Worm (Caenorhabditis elegans) whole organism, L3 larva: ENCODE measurements around the gene Y39A3B.7.
A peak's percentile ranks its signal among the peaks of the same experiment; 100 is the strongest.

Experiments used
- R02D3.7 ChIP-seq: fragments of 150-350 bp; optimal IDR thresholded peaks from 2 replicates; lab custom pipeline; 2014; ENCODE audit warnings: missing biosample characterization, missing genetic modification characterization
- ZK546.5 ChIP-seq: sonication (generic microtip); optimal IDR thresholded peaks from 2 replicates; lab custom pipeline; 2017; ENCODE audit warnings: missing biosample characterization, missing genetic modification characterization
- aly-2 ChIP-seq: fragments of 150-350 bp; optimal IDR thresholded peaks from 2 replicates; lab custom pipeline; 2014; ENCODE audit warnings: missing biosample characterization, missing genetic modification characterization
- ama-1 ChIP-seq: fragments of 150-350 bp; optimal IDR thresholded peaks from 2 replicates; lab custom pipeline; 2018
- ceh-28 ChIP-seq: fragments of 150-350 bp; optimal IDR thresholded peaks from 2 replicates; lab custom pipeline; 2014; ENCODE audit warnings: missing biosample characterization, missing genetic modification reagents, missing genetic modification characterization
- ceh-82 ChIP-seq: fragments of 150-350 bp; optimal IDR thresholded peaks from 2 replicates; lab custom pipeline; 2014; ENCODE audit warnings: missing biosample characterization, missing genetic modification characterization
- ceh-9 ChIP-seq: sonication (generic microtip); optimal IDR thresholded peaks from 2 replicates; lab custom pipeline; 2018; ENCODE audit warnings: missing biosample characterization, missing genetic modification characterization
- daf-12 ChIP-seq: fragments of 150-350 bp; optimal IDR thresholded peaks from 2 replicates; lab custom pipeline; 2014; ENCODE audit warnings: missing biosample characterization, missing genetic modification reagents, missing genetic modification characterization
- egl-5 ChIP-seq: fragments of 150-350 bp; optimal IDR thresholded peaks from 2 replicates; lab custom pipeline; 2017; ENCODE audit warnings: missing biosample characterization, missing genetic modification reagents, missing genetic modification characterization, inconsistent platforms
- elt-2 ChIP-seq: sonication (generic microtip); optimal IDR thresholded peaks from 2 replicates; lab custom pipeline; 2016; ENCODE audit warnings: missing genetic modification reagents, mild to moderate bottlenecking, missing genetic modification characterization, missing compliant biosample characterization
- elt-3 ChIP-seq, 3 experiments: fragments of 150-350 bp in 1 of 3; sonication (generic microtip) in 2 of 3; optimal IDR thresholded peaks; 2 replicates in 2 of 3; 4 replicates in 1 of 3; lab custom pipeline; 2014 to 2017; ENCODE audit warnings: missing biosample characterization in 3 of 3, missing genetic modification characterization in 3 of 3
- fkh-2 ChIP-seq: fragments of 150-350 bp; optimal IDR thresholded peaks from 2 replicates; lab custom pipeline; 2014; ENCODE audit warnings: missing biosample characterization, missing genetic modification reagents, missing genetic modification characterization
- fos-1 ChIP-seq: fragments of 150-350 bp; optimal IDR thresholded peaks from 2 replicates; lab custom pipeline; 2014; ENCODE audit warnings: missing biosample characterization, missing genetic modification characterization
- hmg-11 ChIP-seq: sonication (generic microtip); optimal IDR thresholded peaks from 2 replicates; lab custom pipeline; 2016; ENCODE audit warnings: missing genetic modification characterization, missing compliant biosample characterization
- jun-1 ChIP-seq: fragments of 150-350 bp; optimal IDR thresholded peaks from 2 replicates; lab custom pipeline; 2014; ENCODE audit warnings: missing biosample characterization, missing genetic modification reagents, missing genetic modification characterization
- lin-39 ChIP-seq: fragments of 150-350 bp; optimal IDR thresholded peaks from 2 replicates; lab custom pipeline; 2018; ENCODE audit warnings: missing biosample characterization, missing genetic modification reagents, missing genetic modification characterization
- lsy-12 ChIP-seq: sonication (generic microtip); optimal IDR thresholded peaks from 2 replicates; lab custom pipeline; 2016; ENCODE audit warnings: mild to moderate bottlenecking, missing genetic modification characterization, missing compliant biosample characterization
- mdl-1 ChIP-seq: fragments of 150-350 bp; optimal IDR thresholded peaks from 2 replicates; lab custom pipeline; 2014; ENCODE audit warnings: missing biosample characterization, missing genetic modification characterization
- mml-1 ChIP-seq: fragments of 150-350 bp; sonication (generic microtip); optimal IDR thresholded peaks from 3 replicates; lab custom pipeline; 2014; ENCODE audit warnings: missing biosample characterization, missing genetic modification characterization
- nfya-1 ChIP-seq: sonication (generic microtip); optimal IDR thresholded peaks from 2 replicates; lab custom pipeline; 2017; ENCODE audit warnings: missing genetic modification characterization, mild to moderate bottlenecking, missing compliant biosample characterization, antibody characterized with exemption, moderate library complexity; ENCODE audit not compliant: insufficient read depth
- nhr-11 ChIP-seq: fragments of 150-350 bp; optimal IDR thresholded peaks from 2 replicates; lab custom pipeline; 2014; ENCODE audit warnings: missing biosample characterization, missing genetic modification characterization
- nhr-12 ChIP-seq: fragments of 150-350 bp; optimal IDR thresholded peaks from 2 replicates; lab custom pipeline; 2014; ENCODE audit warnings: missing biosample characterization, missing genetic modification characterization
- nhr-25 ChIP-seq: sonication (generic microtip); optimal IDR thresholded peaks from 2 replicates; lab custom pipeline; 2017; ENCODE audit warnings: missing biosample characterization, missing genetic modification characterization
- nhr-28 ChIP-seq: fragments of 150-350 bp; optimal IDR thresholded peaks from 2 replicates; lab custom pipeline; 2014; ENCODE audit warnings: missing biosample characterization, missing genetic modification characterization
- nhr-43 ChIP-seq: sonication (generic microtip); optimal IDR thresholded peaks from 2 replicates; lab custom pipeline; 2016; ENCODE audit warnings: mild to moderate bottlenecking, missing genetic modification characterization, missing compliant biosample characterization; ENCODE audit not compliant: poor library complexity, severe bottlenecking
- nhr-77 ChIP-seq: fragments of 150-350 bp; optimal IDR thresholded peaks from 2 replicates; lab custom pipeline; 2014; ENCODE audit warnings: missing biosample characterization, missing genetic modification characterization
- pha-4 ChIP-seq: fragments of 150-350 bp; optimal IDR thresholded peaks from 2 replicates; lab custom pipeline; 2014; ENCODE audit warnings: missing biosample characterization, missing genetic modification reagents, missing genetic modification characterization
- pqm-1 ChIP-seq: fragments of 150-350 bp; optimal IDR thresholded peaks from 2 replicates; lab custom pipeline; 2017; ENCODE audit warnings: missing biosample characterization, missing genetic modification characterization, inconsistent platforms
- sea-2 ChIP-seq: fragments of 150-350 bp; sonication (generic microtip); optimal IDR thresholded peaks from 4 replicates; lab custom pipeline; 2014; ENCODE audit warnings: missing biosample characterization, missing genetic modification reagents, missing genetic modification characterization
- skn-1 ChIP-seq: fragments of 150-350 bp; optimal IDR thresholded peaks from 2 replicates; lab custom pipeline; 2014; ENCODE audit warnings: missing biosample characterization, missing genetic modification characterization
- snpc-4 ChIP-seq: fragments of 150-350 bp; optimal IDR thresholded peaks from 2 replicates; lab custom pipeline; 2014; ENCODE audit warnings: missing biosample characterization, missing genetic modification characterization
- tbx-2 ChIP-seq: sonication (generic microtip); optimal IDR thresholded peaks from 2 replicates; lab custom pipeline; 2016; ENCODE audit warnings: mild to moderate bottlenecking, missing genetic modification characterization, missing compliant biosample characterization
- unc-39 ChIP-seq: sonication (generic microtip); optimal IDR thresholded peaks from 4 replicates; lab custom pipeline; 2017; ENCODE audit warnings: missing biosample characterization, missing genetic modification characterization
- unc-62 ChIP-seq: fragments of 150-350 bp; sonication (generic microtip); optimal IDR thresholded peaks from 4 replicates; lab custom pipeline; 2014; ENCODE audit warnings: missing biosample characterization, missing genetic modification reagents, missing genetic modification characterization
- ztf-4 ChIP-seq: fragments of 150-350 bp; optimal IDR thresholded peaks from 2 replicates; lab custom pipeline; 2014; ENCODE audit warnings: missing biosample characterization, missing genetic modification characterization

The Y39A3B.7 gene

DNA sequence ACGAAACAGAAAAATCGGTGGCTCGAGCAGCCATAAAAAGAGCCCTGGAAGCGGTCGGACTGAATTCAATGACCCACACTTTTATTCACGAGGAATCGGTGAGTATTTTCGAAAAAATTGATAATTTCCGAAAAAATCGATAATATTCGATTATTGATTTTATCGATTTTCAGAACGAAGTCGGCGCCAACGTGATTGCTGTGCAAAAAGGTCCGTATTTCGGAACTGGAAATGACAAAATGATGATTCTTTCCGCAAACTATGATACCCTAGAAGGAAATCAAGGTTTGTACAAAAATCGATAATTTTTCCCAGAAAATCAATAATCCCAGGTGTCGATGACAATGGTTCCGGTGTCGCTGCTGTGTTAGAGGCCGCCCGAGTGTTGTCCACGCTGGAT, 22.2 kb upstream of the Y39A3B.7 start:
- TF ChIP-seq nhr-43 (tag; lab: Kevin White, UChicago) (no peak), ceh-28 (tag; lab: Kevin White, UChicago) (peak; percentile 80)

DNA sequence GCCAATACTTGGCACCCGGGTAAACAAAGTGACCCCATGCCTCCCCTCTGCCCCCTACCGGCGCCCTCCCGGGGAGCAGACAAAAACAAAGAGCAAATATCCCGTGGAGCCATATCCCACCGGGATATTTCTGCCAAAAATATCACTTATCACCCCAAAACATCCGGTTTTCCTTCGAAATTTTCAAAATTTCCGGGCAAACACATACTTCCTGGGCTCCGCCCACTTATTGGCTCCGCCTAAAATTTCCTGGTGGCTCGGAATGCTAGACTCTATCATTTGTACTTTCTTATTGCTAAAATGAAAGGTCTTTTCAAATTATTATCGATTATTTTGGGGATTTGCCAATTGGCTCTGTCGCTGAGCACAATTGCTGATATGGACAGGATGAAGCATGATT, 21.0 kb upstream of the Y39A3B.7 start, which contains the start of gene Y39A3B.1:
Y39A3B.1 (plus strand) TSS at position 301 of the 400 bp plus-strand sequence.
- TF ChIP-seq snpc-4 (no peak), ceh-9 (tag; lab: Kevin White, UChicago) (no peak), sea-2 (GFP tag; lab: Kevin White, UChicago) (no peak), jun-1 (no peak), nfya-1 (tag; lab: Kevin White, UChicago) (no peak), pha-4 (no peak), nhr-77 (tag; lab: Kevin White, UChicago) (no peak)
- TF ChIP-seq, all 47 proteins: peak for 0

DNA sequence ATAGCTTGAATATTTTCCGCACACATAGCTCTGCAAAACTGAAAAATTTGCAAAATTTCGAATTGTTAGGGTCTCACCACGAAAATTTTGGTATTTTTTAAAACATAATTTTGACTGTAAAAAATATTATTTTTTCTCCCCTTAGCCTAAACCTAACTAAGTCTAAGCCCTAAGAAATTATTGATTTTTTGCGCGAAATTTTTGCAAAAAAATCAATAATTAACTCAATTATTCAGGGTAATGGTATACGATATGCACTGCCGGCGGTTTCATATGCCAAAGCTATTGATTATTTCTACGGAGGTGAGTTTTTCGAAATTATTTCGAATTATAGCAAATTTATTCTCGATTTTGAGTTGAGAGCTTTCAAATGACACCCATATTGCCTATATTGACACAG, 16.4 kb upstream of the Y39A3B.7 start:
- TF ChIP-seq ceh-28 (tag; lab: Kevin White, UChicago) (peak; percentile 72), ztf-4 (tag; lab: Kevin White, UChicago) (no peak)
- TF ChIP-seq, all 47 proteins: peak for 1

DNA sequence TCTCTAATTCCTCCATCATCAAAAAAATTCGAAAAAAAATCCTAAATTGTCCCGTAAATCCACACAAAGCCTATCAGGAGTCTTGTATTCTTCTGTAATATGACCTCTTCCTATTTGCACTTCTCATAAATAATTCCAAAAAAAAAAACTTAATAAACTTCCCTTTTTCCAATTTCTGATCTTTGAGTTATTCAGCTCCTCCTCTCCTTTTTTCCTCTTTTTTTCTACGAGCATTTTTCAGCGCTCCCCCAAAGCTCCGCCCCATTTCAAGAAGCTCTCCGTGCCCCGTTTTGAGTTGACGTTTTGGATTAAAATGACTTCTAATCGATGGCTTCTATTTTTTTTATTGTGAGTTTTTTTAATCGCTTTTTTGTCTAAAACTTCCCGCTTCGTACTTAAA, 12.8 kb upstream of the Y39A3B.7 start, which contains the start of gene lgc-42:
lgc-42 (plus strand) TSS at position 301 of the 400 bp plus-strand sequence.
- no peak for TF ChIP-seq ama-1 (lab: Kevin White, UChicago)
- TF ChIP-seq elt-3 (tag; optimal IDR thresholded peaks at IDR 0.05; lab: Kevin White, UChicago): no peak
- TF ChIP-seq ztf-4 (tag; lab: Kevin White, UChicago): no peak
- TF ChIP-seq hmg-11 (tag; lab: Kevin White, UChicago): no peak
- no peak for TF ChIP-seq nhr-11 (tag; lab: Kevin White, UChicago)
- TF ChIP-seq mdl-1 (tag; lab: Kevin White, UChicago): no peak
- no peak for TF ChIP-seq aly-2 (tag; lab: Kevin White, UChicago)
- no peak for TF ChIP-seq tbx-2 (tag; lab: Kevin White, UChicago)
- TF ChIP-seq pqm-1 (tag; lab: Kevin White, UChicago): no peak
- no peak for TF ChIP-seq ceh-28 (tag; lab: Kevin White, UChicago)

DNA sequence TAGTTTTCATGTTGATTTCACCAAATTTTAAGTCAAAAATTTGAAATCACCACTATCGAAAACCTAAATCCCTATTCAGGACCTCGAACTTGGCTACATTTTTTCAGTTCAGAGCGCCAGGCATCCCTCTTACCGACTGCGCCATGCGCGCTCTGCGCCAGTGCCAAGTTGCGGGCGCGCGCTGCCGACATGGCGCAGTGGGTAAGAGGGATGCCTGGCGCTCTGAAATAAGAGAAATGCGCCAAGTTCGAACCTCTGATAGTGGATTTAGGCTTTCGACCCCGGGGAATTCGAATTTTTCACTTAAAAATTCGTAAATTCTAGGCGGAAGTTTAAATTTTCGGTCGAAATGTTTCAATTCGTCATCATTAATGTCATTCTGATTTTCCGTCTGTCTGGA, 5.2 kb upstream of the Y39A3B.7 start:
- TF ChIP-seq jun-1 (no peak), R02D3.7 (tag; lab: Kevin White, UChicago) (no peak), unc-39 (tag; lab: Kevin White, UChicago) (no peak), elt-2 (tag; lab: Kevin White, UChicago) (no peak), mml-1 (tag; lab: Kevin White, UChicago) (no peak), skn-1 (no peak), unc-62 (GFP tag; lab: Kevin White, UChicago) (no peak), ceh-9 (tag; lab: Kevin White, UChicago) (no peak), nhr-25 (tag; lab: Kevin White, UChicago) (no peak), daf-12 (tag; lab: Kevin White, UChicago) (no peak), sea-2 (GFP tag; lab: Kevin White, UChicago) (no peak), ZK546.5 (no peak), ceh-82 (no peak), fkh-2 (tag; lab: Kevin White, UChicago) (no peak), mdl-1 (tag; lab: Kevin White, UChicago) (no peak), pha-4 (no peak), ceh-28 (tag; lab: Kevin White, UChicago) (no peak), nhr-77 (tag; lab: Kevin White, UChicago) (no peak), ama-1 (lab: Kevin White, UChicago) (no peak)

DNA sequence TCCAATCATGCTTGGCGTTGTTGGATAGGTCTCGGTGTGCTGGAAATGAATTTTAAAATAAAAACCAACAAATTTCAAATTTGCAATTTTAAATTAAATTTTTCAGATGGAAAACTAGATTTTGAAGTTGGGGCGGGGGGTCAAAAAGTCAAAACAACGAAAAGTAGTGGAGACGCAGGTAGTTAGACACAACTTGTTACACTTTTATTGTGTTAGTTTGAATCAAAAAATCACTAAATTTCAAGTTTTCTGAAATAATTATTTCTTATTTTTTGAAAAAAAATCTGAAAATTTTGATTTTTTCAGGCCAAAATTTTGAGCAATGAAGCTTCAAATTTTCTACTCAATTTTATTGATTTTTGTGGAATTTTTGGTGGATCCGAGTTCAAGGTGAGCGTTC, 2.9 kb upstream of the Y39A3B.7 start, which contains the start of gene Y39A3B.8:
Y39A3B.8 (plus strand) TSS at position 301 of the 400 bp plus-strand sequence.
- TF ChIP-seq ZK546.5: no peak
- TF ChIP-seq nhr-12: no peak
- TF ChIP-seq nhr-28 (tag; lab: Kevin White, UChicago): no peak
- TF ChIP-seq ceh-9 (tag; lab: Kevin White, UChicago): no peak
- TF ChIP-seq fos-1 (tag; lab: Kevin White, UChicago): no peak
- no peak for TF ChIP-seq egl-5
- no peak for TF ChIP-seq fkh-2 (tag; lab: Kevin White, UChicago)
- no peak for TF ChIP-seq hmg-11 (tag; lab: Kevin White, UChicago)
- TF ChIP-seq lin-39 (tag; lab: Kevin White, UChicago): no peak
- no peak for TF ChIP-seq sea-2 (GFP tag; lab: Kevin White, UChicago)
- no peak for TF ChIP-seq ama-1 (lab: Kevin White, UChicago)
- TF ChIP-seq elt-3 (tag; optimal IDR thresholded peaks at IDR 0.05; lab: Kevin White, UChicago): no peak
- TF ChIP-seq skn-1: no peak
- no peak for TF ChIP-seq lsy-12
- no peak for TF ChIP-seq mml-1 (tag; lab: Kevin White, UChicago)
- no peak for TF ChIP-seq unc-62 (GFP tag; lab: Kevin White, UChicago)
- TF ChIP-seq aly-2 (tag; lab: Kevin White, UChicago): no peak
- TF ChIP-seq, all 47 proteins: peak for 0
